Worm (Caenorhabditis elegans): ENCODE results near the gene F01D4.5.

DNA sequence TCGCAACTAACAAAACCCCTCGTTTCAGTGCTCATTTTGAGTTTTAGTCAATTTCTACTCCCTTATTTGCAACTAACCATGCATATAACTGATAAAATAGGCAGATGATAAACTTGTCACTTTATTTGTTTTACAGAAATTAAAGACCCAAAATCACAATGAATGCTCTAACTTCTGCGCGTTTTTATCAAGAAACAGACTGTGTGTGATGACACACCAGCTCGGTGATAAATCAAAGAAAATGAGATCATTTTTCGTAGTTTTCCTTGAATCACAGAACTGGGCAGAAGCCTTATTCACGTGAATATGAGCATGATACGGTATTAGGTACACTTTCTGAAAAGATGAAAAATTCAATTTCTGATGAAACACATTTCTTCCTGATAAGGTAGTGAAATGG lies 20.3 kb downstream of the F01D4.5 start:
- no peak for TF ChIP-seq tab-1 (GFP tag; IDR thresholded peaks at IDR 0.05)
- no peak for TF ChIP-seq cog-1 (tag; optimal IDR thresholded peaks at IDR 0.05)
- no peak for TF ChIP-seq ztf-29 (GFP tag; IDR thresholded peaks at IDR 0.05)
- TF ChIP-seq T22C8.4 (GFP tag; IDR thresholded peaks at IDR 0.05): no peak
